Worm (Caenorhabditis elegans): ENCODE measurements around the gene madf-4.

ce11 chrV:10002720-10003119 lies 40.4 kb upstream of the madf-4 start:
- no peak for TF ChIP-seq pha-4 (tag; optimal IDR thresholded peaks at IDR 0.05)
- no peak for TF ChIP-seq dve-1 (tag; optimal IDR thresholded peaks at IDR 0.05)
- no peak for TF ChIP-seq elt-2 (tag; optimal IDR thresholded peaks at IDR 0.05)
- TF ChIP-seq pat-9 (tag; optimal IDR thresholded peaks at IDR 0.05) = no peak
- no peak for TF ChIP-seq lim-6 (tag; optimal IDR thresholded peaks at IDR 0.05)
- no peak for TF ChIP-seq ahr-1 (tag; optimal IDR thresholded peaks at IDR 0.05)
- TF ChIP-seq C08G9.2 (tag; optimal IDR thresholded peaks at IDR 0.05) = no peak
- TF ChIP-seq nhr-11 (tag; optimal IDR thresholded peaks at IDR 0.05) = no peak
- no peak for TF ChIP-seq fkh-6 (tag; optimal IDR thresholded peaks at IDR 0.05)
- no peak for TF ChIP-seq Y22D7AL.16 (tag; optimal IDR thresholded peaks at IDR 0.05)
- TF ChIP-seq dmd-4 (tag; optimal IDR thresholded peaks at IDR 0.05; ENCODE audit: borderline replicate concordance) = no peak
- TF ChIP-seq ceh-31 (tag; optimal IDR thresholded peaks at IDR 0.05) = no peak
- TF ChIP-seq ceh-24 (tag; optimal IDR thresholded peaks at IDR 0.05) = no peak
- no peak for TF ChIP-seq sox-4 (tag; optimal IDR thresholded peaks at IDR 0.05)
